Fruit fly (Drosophila melanogaster): ENCODE measurements around the gene CecC.

Gene CecC

dm6 chr3R:30198793-30199192, 17.5 kb upstream of the CecC start (continued):
- TF ChIP-seq insv (GFP tag; optimal IDR thresholded peaks at IDR 0.05) (no peak), ewg (GFP tag; optimal IDR thresholded peaks at IDR 0.05) (no peak), CG3995 (GFP tag; optimal IDR thresholded peaks at IDR 0.05) (no peak), CG33557 (GFP tag; optimal IDR thresholded peaks at IDR 0.05) (no peak), btn (GFP tag; optimal IDR thresholded peaks at IDR 0.05) (no peak), NK7.1 (GFP tag; optimal IDR thresholded peaks at IDR 0.05) (no peak), Antp (GFP tag; optimal IDR thresholded peaks at IDR 0.05) (no peak), unpg (GFP tag; optimal IDR thresholded peaks at IDR 0.05) (no peak), kah (GFP tag; optimal IDR thresholded peaks at IDR 0.05) (no peak), Vsx1 (GFP tag; optimal IDR thresholded peaks at IDR 0.05) (peak; percentile 27), CG8290 (GFP tag; optimal IDR thresholded peaks at IDR 0.05) (no peak), CG8290 (tag; optimal IDR thresholded peaks at IDR 0.05) (peak in 1 of 2 experiments; percentile 65), HLH54F (GFP tag; optimal IDR thresholded peaks at IDR 0.05) (no peak), caup (GFP tag; optimal IDR thresholded peaks at IDR 0.05; ENCODE audit: severe bottlenecking) (peak; percentile 26), CG15011 (GFP tag; optimal IDR thresholded peaks at IDR 0.05) (no peak), CrebB (tag; optimal IDR thresholded peaks at IDR 0.05) (peak; percentile 33), fd96Cb (tag; optimal IDR thresholded peaks at IDR 0.05) (no peak), lbe (GFP tag; optimal IDR thresholded peaks at IDR 0.05) (no peak), CG15514 (GFP tag; optimal IDR thresholded peaks at IDR 0.05) (peak; percentile 48), CG6689 (GFP tag; IDR thresholded peaks at IDR 0.05) (0 out of 2 replicates have a peak, but pooled peaks have one; percentile 9), ftz-f1 (GFP tag; optimal IDR thresholded peaks at IDR 0.05) (no peak), trh (GFP tag; optimal IDR thresholded peaks at IDR 0.05) (no peak), sob (GFP tag; IDR thresholded peaks at IDR 0.05) (no peak), vfl (GFP tag; optimal IDR thresholded peaks at IDR 0.05) (no peak), eyg (GFP tag; optimal IDR thresholded peaks at IDR 0.05) (no peak), zfh2 (GFP tag; optimal IDR thresholded peaks at IDR 0.05) (no peak), Hsf (GFP tag; optimal IDR thresholded peaks at IDR 0.05) (no peak), bcd (GFP tag; optimal IDR thresholded peaks at IDR 0.05) (peak; percentile 1), Dref (GFP tag; IDR thresholded peaks at IDR 0.05) (no peak), Hmx (GFP tag; optimal IDR thresholded peaks at IDR 0.05) (no peak), stc (GFP tag; IDR thresholded peaks at IDR 0.05) (no peak), Trl (optimal IDR thresholded peaks at IDR 0.05) (no peak), Trl (GFP tag; optimal IDR thresholded peaks at IDR 0.05) (no peak), CG12391 (tag; optimal IDR thresholded peaks at IDR 0.05) (no peak), CG11695 (GFP tag; IDR thresholded peaks at IDR 0.05) (no peak), CG3281 (GFP tag; optimal IDR thresholded peaks at IDR 0.05) (peak; percentile 71), CG43689 (GFP tag; IDR thresholded peaks at IDR 0.05) (no peak), CG10274 (GFP tag; optimal IDR thresholded peaks at IDR 0.05) (no peak), CG17385 (GFP tag; optimal IDR thresholded peaks at IDR 0.05) (no peak), CG18262 (tag; optimal IDR thresholded peaks at IDR 0.05) (no peak), Dp (GFP tag; optimal IDR thresholded peaks at IDR 0.05) (no peak), Tbp (GFP tag; optimal IDR thresholded peaks at IDR 0.05) (no peak), Mes4 (GFP tag; optimal IDR thresholded peaks at IDR 0.05) (no peak), CG11504 (tag; optimal IDR thresholded peaks at IDR 0.05) (no peak), CG10366 (GFP tag; IDR thresholded peaks at IDR 0.05) (0 out of 2 replicates have a peak, but pooled peaks have one; percentile 14), lab (GFP tag; optimal IDR thresholded peaks at IDR 0.05) (peak; percentile 62), CG7372 (GFP tag; IDR thresholded peaks at IDR 0.05) (no peak), wor (GFP tag; IDR thresholded peaks at IDR 0.05) (no peak), CG13775 (GFP tag; optimal IDR thresholded peaks at IDR 0.05) (no peak), CG6854 (GFP tag; optimal IDR thresholded peaks at IDR 0.05) (peak; percentile 21), CG11247 (GFP tag; IDR thresholded peaks at IDR 0.05) (no peak), hb (GFP tag; IDR thresholded peaks at IDR 0.05; ENCODE audit: partially characterized antibody) (no peak), Lim3 (GFP tag; IDR thresholded peaks at IDR 0.05) (no peak)

Data from whole organism, embryonic.